Fruit fly (Drosophila melanogaster) whole organism, embryonic: ENCODE results near the gene CG8952.

Source experiments
- Aef1 ChIP-seq: fragments of 200-800 bp; sonication (Bioruptor generic); IDR thresholded peaks from 3 replicates; pipeline ENCODE4 v1.3.6; 2022; ENCODE audit warnings: missing biosample characterization, missing genetic modification characterization
- B-H1 ChIP-seq: fragments of 200-800 bp; sonication (Bioruptor generic); IDR thresholded peaks from 3 replicates; pipeline ENCODE4 v1.3.6; 2022; ENCODE audit warnings: missing biosample characterization, missing genetic modification characterization
- Bdp1 ChIP-seq: fragments of 200-800 bp; sonication (Bioruptor generic); optimal IDR thresholded peaks from 3 replicates; lab custom pipeline; 2016; ENCODE audit warnings: missing biosample characterization, missing genetic modification characterization
- CG10431 ChIP-seq: fragments of 200-800 bp; sonication (Bioruptor generic); optimal IDR thresholded peaks from 3 replicates; lab custom pipeline; 2018; ENCODE audit warnings: missing biosample characterization, mild to moderate bottlenecking, missing genetic modification characterization
- CG11560 ChIP-seq: fragments of 200-800 bp; sonication (Bioruptor generic); IDR thresholded peaks from 3 replicates; pipeline ENCODE4 v1.3.6; 2022; ENCODE audit warnings: missing biosample characterization, missing genetic modification characterization
- CG11696 ChIP-seq: fragments of 200-800 bp; sonication (Bioruptor generic); IDR thresholded peaks from 2 replicates; pipeline ENCODE4 v1.3.6; 2022; ENCODE audit warnings: missing biosample characterization, missing genetic modification characterization
- CG12236 ChIP-seq: fragments of 200-800 bp; sonication (Bioruptor generic); optimal IDR thresholded peaks from 2 replicates; lab custom pipeline; 2016; ENCODE audit warnings: missing biosample characterization, missing genetic modification characterization
- CG13287 ChIP-seq: fragments of 200-800 bp; sonication (Bioruptor generic); IDR thresholded peaks from 2 replicates; pipeline ENCODE4 v1.3.6; 2022; ENCODE audit warnings: missing biosample characterization, missing genetic modification characterization; ENCODE audit not compliant: partially characterized antibody
- CG16863 ChIP-seq: fragments of 200-800 bp; sonication (Bioruptor generic); optimal IDR thresholded peaks from 3 replicates; lab custom pipeline; 2016; ENCODE audit warnings: missing biosample characterization, missing genetic modification characterization
- CG30431 ChIP-seq: fragments of 200-800 bp; sonication (Bioruptor generic); optimal IDR thresholded peaks from 2 replicates; lab custom pipeline; 2017; ENCODE audit warnings: missing biosample characterization, missing genetic modification characterization
- CG31365 ChIP-seq: fragments of 200-800 bp; sonication (Bioruptor generic); optimal IDR thresholded peaks from 2 replicates; lab custom pipeline; 2018; ENCODE audit warnings: missing biosample characterization, mild to moderate bottlenecking, missing genetic modification characterization
- CG3847 ChIP-seq: fragments of 200-800 bp; sonication (Bioruptor generic); IDR thresholded peaks from 2 replicates; pipeline ENCODE4 v1.3.6; 2022; ENCODE audit warnings: missing biosample characterization, missing genetic modification characterization
- CG42726 ChIP-seq: fragments of 200-800 bp; sonication (Bioruptor generic); IDR thresholded peaks from 2 replicates; pipeline ENCODE4 v1.3.6; 2022; ENCODE audit warnings: missing biosample characterization, missing genetic modification characterization; ENCODE audit not compliant: partially characterized antibody
- CG8478 ChIP-seq: fragments of >200 bp; optimal IDR thresholded peaks from 2 replicates; lab custom pipeline; 2018
- CG8944 ChIP-seq: fragments of 200-800 bp; sonication (Bioruptor generic); optimal IDR thresholded peaks from 3 replicates; lab custom pipeline; 2016; ENCODE audit warnings: missing biosample characterization, missing genetic modification characterization
- CG9817 ChIP-seq: fragments of 200-800 bp; sonication (Bioruptor generic); optimal IDR thresholded peaks from 2 replicates; lab custom pipeline; 2018; ENCODE audit warnings: missing biosample characterization, mild to moderate bottlenecking, missing genetic modification characterization, moderate library complexity
- D ChIP-seq, 2 experiments: fragments of 200-800 bp in 1 of 2; fragments of >200 bp in 1 of 2; sonication (Bioruptor generic) in 1 of 2; optimal IDR thresholded peaks; 2 replicates in 1 of 2; 3 replicates in 1 of 2; lab custom pipeline; 2017; ENCODE audit warnings: mild to moderate bottlenecking in 1 of 2, missing biosample characterization in 1 of 2, missing genetic modification characterization in 1 of 2, missing genetic modification reagents in 1 of 2
- D19B ChIP-seq: fragments of 200-800 bp; sonication (Bioruptor generic); optimal IDR thresholded peaks from 2 replicates; lab custom pipeline; 2017; ENCODE audit warnings: missing biosample characterization, mild to moderate bottlenecking, missing genetic modification characterization
- Doc2 ChIP-seq: fragments of 200-800 bp; sonication (Bioruptor generic); IDR thresholded peaks from 2 replicates; pipeline ENCODE4 v1.3.6; 2022; ENCODE audit warnings: missing biosample characterization, missing genetic modification characterization
- Doc3 ChIP-seq: fragments of 200-800 bp; sonication (Bioruptor generic); IDR thresholded peaks from 3 replicates; pipeline ENCODE4 v1.3.6; 2022; ENCODE audit warnings: missing biosample characterization, missing genetic modification characterization; ENCODE audit not compliant: partially characterized antibody
- Dp ChIP-seq: fragments of 200-800 bp; sonication (Bioruptor generic); optimal IDR thresholded peaks from 2 replicates; lab custom pipeline; 2018; ENCODE audit warnings: missing biosample characterization, mild to moderate bottlenecking, missing genetic modification characterization, moderate library complexity
- Dref ChIP-seq: fragments of 200-800 bp; sonication (Bioruptor generic); IDR thresholded peaks from 2 replicates; pipeline ENCODE4 v1.3.6; 2022; ENCODE audit warnings: missing biosample characterization, missing genetic modification characterization
- Ets97D ChIP-seq: fragments of 200-800 bp; sonication (Bioruptor generic); optimal IDR thresholded peaks from 3 replicates; lab custom pipeline; 2016; ENCODE audit warnings: missing biosample characterization, missing genetic modification characterization
- HHEX ChIP-seq: fragments of 200-800 bp; sonication (Bioruptor generic); optimal IDR thresholded peaks from 3 replicates; lab custom pipeline; 2017; ENCODE audit warnings: missing biosample characterization, mild to moderate bottlenecking, missing genetic modification characterization, missing genetic modification reagents
- Hmr ChIP-seq: fragments of 200-800 bp; sonication (Bioruptor generic); optimal IDR thresholded peaks from 3 replicates; lab custom pipeline; 2017; ENCODE audit warnings: mild to moderate bottlenecking, missing biosample characterization, missing genetic modification reagents, missing genetic modification characterization
- Hr39 ChIP-seq: fragments of >200 bp; optimal IDR thresholded peaks from 2 replicates; lab custom pipeline; 2017
- Lpt ChIP-seq: fragments of >200 bp; optimal IDR thresholded peaks from 2 replicates; lab custom pipeline; 2018; ENCODE audit warnings: missing biosample characterization, missing genetic modification characterization
- Max ChIP-seq: fragments of 200-800 bp; sonication (Bioruptor generic); optimal IDR thresholded peaks from 2 replicates; lab custom pipeline; 2016; ENCODE audit warnings: missing biosample characterization, mild to moderate bottlenecking, missing genetic modification characterization
- PHDP ChIP-seq: fragments of 200-800 bp; sonication (Bioruptor generic); optimal IDR thresholded peaks from 3 replicates; lab custom pipeline; 2018; ENCODE audit warnings: missing biosample characterization, mild to moderate bottlenecking, missing genetic modification characterization, moderate library complexity
- Trl ChIP-seq, 3 experiments: fragments of >200 bp in 2 of 3; fragments of 200-800 bp in 1 of 3; sonication (Bioruptor generic) in 1 of 3; optimal IDR thresholded peaks; 2 replicates in 1 of 3; 3 replicates in 2 of 3; lab custom pipeline; 2016 to 2017; ENCODE audit warnings: missing biosample characterization in 1 of 3, missing genetic modification characterization in 1 of 3
- Xbp1 ChIP-seq: fragments of 200-800 bp; sonication (Bioruptor generic); optimal IDR thresholded peaks from 3 replicates; lab custom pipeline; 2016; ENCODE audit warnings: missing biosample characterization, mild to moderate bottlenecking, missing genetic modification characterization
- al ChIP-seq: fragments of 200-800 bp; sonication (Bioruptor generic); IDR thresholded peaks from 2 replicates; pipeline ENCODE4 v1.3.6; 2022; ENCODE audit warnings: missing biosample characterization, missing genetic modification characterization
- ase ChIP-seq: fragments of 200-800 bp; sonication (Bioruptor generic); IDR thresholded peaks from 3 replicates; pipeline ENCODE4 v1.3.6; 2022; ENCODE audit warnings: missing biosample characterization, missing genetic modification characterization
- chinmo ChIP-seq: fragments of 200-800 bp; sonication (Bioruptor generic); IDR thresholded peaks from 4 replicates; pipeline ENCODE4 v1.3.6; 2022; ENCODE audit warnings: missing biosample characterization, missing genetic modification characterization; ENCODE audit not compliant: partially characterized antibody
- dan ChIP-seq: fragments of 200-800 bp; sonication (Bioruptor generic); IDR thresholded peaks from 2 replicates; pipeline ENCODE4 v1.3.6; 2022; ENCODE audit warnings: missing biosample characterization, missing genetic modification characterization
- disco-r ChIP-seq: fragments of 200-800 bp; sonication (Bioruptor generic); optimal IDR thresholded peaks from 2 replicates; lab custom pipeline; 2016; ENCODE audit warnings: missing biosample characterization, missing genetic modification characterization
- dm ChIP-seq: fragments of 200-800 bp; sonication (Bioruptor generic); optimal IDR thresholded peaks from 3 replicates; lab custom pipeline; 2016; ENCODE audit warnings: missing biosample characterization, missing genetic modification characterization
- dmrt11E ChIP-seq: fragments of 200-800 bp; sonication (Bioruptor generic); optimal IDR thresholded peaks from 3 replicates; lab custom pipeline; 2018; ENCODE audit warnings: missing biosample characterization, mild to moderate bottlenecking, missing genetic modification characterization, moderate library complexity
- gcm2 ChIP-seq: fragments of 200-800 bp; sonication (Bioruptor generic); optimal IDR thresholded peaks from 2 replicates; lab custom pipeline; 2016; ENCODE audit warnings: missing biosample characterization, missing genetic modification characterization
- gsb-n ChIP-seq: fragments of 200-800 bp; sonication (Bioruptor generic); optimal IDR thresholded peaks from 3 replicates; lab custom pipeline; 2018; ENCODE audit warnings: missing biosample characterization, mild to moderate bottlenecking, missing genetic modification characterization
- hth ChIP-seq: fragments of >200 bp; optimal IDR thresholded peaks from 2 replicates; lab custom pipeline; 2017; ENCODE audit warnings: inconsistent platforms
- klu ChIP-seq: fragments of 200-800 bp; sonication (Bioruptor generic); IDR thresholded peaks from 2 replicates; pipeline ENCODE4 v1.3.6; 2022; ENCODE audit warnings: missing biosample characterization, missing genetic modification characterization
- mirr ChIP-seq: fragments of 200-800 bp; sonication (Bioruptor generic); optimal IDR thresholded peaks from 3 replicates; lab custom pipeline; 2018; ENCODE audit warnings: missing biosample characterization, mild to moderate bottlenecking, missing genetic modification characterization
- pb ChIP-seq: fragments of 200-800 bp; sonication (Bioruptor generic); optimal IDR thresholded peaks from 3 replicates; lab custom pipeline; 2016; ENCODE audit warnings: missing biosample characterization, missing genetic modification characterization
- pros ChIP-seq: fragments of 200-800 bp; sonication (Bioruptor generic); optimal IDR thresholded peaks from 3 replicates; lab custom pipeline; 2019; ENCODE audit warnings: missing biosample characterization, mild to moderate bottlenecking, missing genetic modification characterization, moderate library complexity
- pum ChIP-seq: fragments of 200-800 bp; sonication (Bioruptor generic); optimal IDR thresholded peaks from 2 replicates; lab custom pipeline; 2016; ENCODE audit warnings: missing biosample characterization, missing genetic modification characterization
- row ChIP-seq: fragments of 200-800 bp; sonication (Bioruptor generic); IDR thresholded peaks from 3 replicates; pipeline ENCODE4 v1.3.6; 2022; ENCODE audit warnings: missing biosample characterization, missing genetic modification characterization
- salm ChIP-seq: fragments of 200-800 bp; sonication (Bioruptor generic); optimal IDR thresholded peaks from 2 replicates; lab custom pipeline; 2018; ENCODE audit warnings: missing biosample characterization, mild to moderate bottlenecking, missing genetic modification characterization
- trem ChIP-seq: fragments of 200-800 bp; optimal IDR thresholded peaks from 3 replicates; lab custom pipeline; 2019; ENCODE audit warnings: missing biosample characterization, mild to moderate bottlenecking, missing genetic modification characterization, moderate library complexity
- zfh2 ChIP-seq: fragments of 200-800 bp; sonication (Bioruptor generic); optimal IDR thresholded peaks from 2 replicates; lab custom pipeline; 2016; ENCODE audit warnings: missing biosample characterization, missing genetic modification characterization

CG8952 gene

DNA sequence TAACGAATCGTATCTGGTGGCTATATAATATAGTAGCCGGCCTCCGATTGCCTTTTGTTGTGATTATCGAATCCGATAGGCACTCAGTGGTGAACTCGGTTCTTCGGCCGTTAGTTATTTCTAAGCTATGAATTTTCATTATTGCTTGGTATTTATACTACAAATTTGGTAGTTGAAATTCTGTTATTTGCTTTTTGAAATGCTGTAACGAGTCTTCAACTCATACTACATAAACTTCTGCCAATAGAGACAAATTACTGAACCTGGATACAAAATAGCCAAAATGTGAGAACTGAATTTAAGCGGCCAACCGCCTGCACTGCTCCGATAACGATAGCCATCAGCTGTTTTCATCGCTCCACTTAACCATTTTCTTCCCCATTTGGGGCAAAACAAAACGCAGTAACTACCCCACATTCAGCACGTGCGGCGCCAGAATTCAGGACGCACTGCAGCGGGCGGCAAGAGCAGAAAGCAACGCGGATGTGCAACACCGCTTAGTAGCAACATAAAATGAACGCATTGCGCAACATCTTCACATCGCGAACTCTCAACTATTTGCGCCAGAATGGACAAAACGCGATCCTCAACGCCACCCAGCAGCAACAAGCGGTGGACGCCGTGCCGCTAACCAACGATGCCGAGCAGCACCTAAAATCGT lies 27.2 kb downstream of the CG8952 start, which contains the start of the genes CG11679 and CG8206 (continued):
- TF ChIP-seq HHEX (no peak), CG31365 (tag; lab: Kevin White, UChicago) (no peak), ase (GFP tag; lab: Robert Waterston, UW) (no peak), pb (GFP tag; lab: Kevin White, UChicago) (no peak), dan (GFP tag; lab: Robert Waterston, UW) (no peak), Dp (GFP tag; lab: Kevin White, UChicago) (peak; percentile 13), Hr39 (lab: Kevin White, UChicago) (no peak), gcm2 (GFP tag; lab: Kevin White, UChicago) (no peak), Max (GFP tag; lab: Kevin White, UChicago) (peak; percentile 24), dm (GFP tag; lab: Kevin White, UChicago) (no peak), CG12236 (no peak), al (no peak; the same call in 1 of the 2 replicates), CG8944 (GFP tag; lab: Kevin White, UChicago) (peak; percentile 67), pum (GFP tag; lab: Kevin White, UChicago) (peak; percentile 54), CG11560 (no peak), salm (tag; lab: Kevin White, UChicago) (peak; percentile 5), Aef1 (GFP tag; lab: Robert Waterston, UW) (peak; percentile 26; the same call in 1 of the 3 replicates), row (GFP tag; lab: Robert Waterston, UW) (peak; percentile 89), Doc3 (GFP tag; lab: Robert Waterston, UW) (no peak), D (optimal IDR thresholded peaks at IDR 0.05; lab: Kevin White, UChicago) (no peak), D (GFP tag; optimal IDR thresholded peaks at IDR 0.05; lab: Kevin White, UChicago) (no peak), CG42726 (GFP tag; lab: Robert Waterston, UW) (no peak), mirr (GFP tag; lab: Kevin White, UChicago) (no peak), CG30431 (no peak), Xbp1 (GFP tag; lab: Kevin White, UChicago) (peak; percentile 48), CG8478 (lab: Kevin White, UChicago) (no peak), klu (peak; percentile 19; the same call in 1 of the 2 replicates), CG13287 (GFP tag; lab: Robert Waterston, UW) (peak; percentile 45), CG9817 (tag; lab: Kevin White, UChicago) (peak; percentile 55), PHDP (tag; lab: Kevin White, UChicago) (peak; percentile 13), dmrt11E (tag; lab: Kevin White, UChicago) (peak; percentile 32), B-H1 (GFP tag; lab: Robert Waterston, UW) (no peak), CG10431 (no peak), CG11696 (GFP tag; lab: Robert Waterston, UW) (no peak), hth (no peak), CG16863 (GFP tag; lab: Kevin White, UChicago) (no peak), zfh2 (GFP tag; lab: Kevin White, UChicago) (peak; percentile 47), Trl (optimal IDR thresholded peaks at IDR 0.05; lab: Kevin White, UChicago) (no peak), Trl (GFP tag; optimal IDR thresholded peaks at IDR 0.05; lab: Kevin White, UChicago) (peak; percentile 23), Bdp1 (GFP tag; lab: Kevin White, UChicago) (no peak), Dref (GFP tag; lab: Robert Waterston, UW) (peak; percentile 73), trem (peak; percentile 49), CG3847 (GFP tag; lab: Robert Waterston, UW) (0 out of 2 replicates have a peak, but pooled peaks have one; percentile 24), Lpt (GFP tag; lab: Kevin White, UChicago) (no peak), Doc2 (GFP tag; lab: Robert Waterston, UW) (no peak), chinmo (GFP tag; lab: Robert Waterston, UW) (0 out of 4 replicates have a peak, but pooled peaks have one; percentile 44), gsb-n (no peak), pros (GFP tag; lab: Kevin White, UChicago) (no peak), Hmr (GFP tag; lab: Kevin White, UChicago) (no peak), D19B (GFP tag; lab: Kevin White, UChicago) (no peak), disco-r (GFP tag; lab: Kevin White, UChicago) (no peak), Ets97D (peak; percentile 22)
